Worm (Caenorhabditis elegans) whole organism, L1 larva: ENCODE data around the gene rev-1.
A peak's percentile ranks its signal among the peaks of the same experiment; 100 is the strongest.

Source experiments
- C34B4.2 ChIP-seq: sonication (generic microtip); optimal IDR thresholded peaks from 2 replicates; lab custom pipeline; 2017; ENCODE audit warnings: mild to moderate bottlenecking, missing genetic modification characterization, missing compliant biosample characterization
- alr-1 ChIP-seq: fragments of 200-800 bp; sonication (Bioruptor generic); optimal IDR thresholded peaks from 2 replicates; lab custom pipeline; 2018; ENCODE audit warnings: borderline replicate concordance, mild to moderate bottlenecking, missing genetic modification characterization, missing compliant biosample characterization
- aly-2 ChIP-seq: fragments of 150-350 bp; optimal IDR thresholded peaks from 2 replicates; lab custom pipeline; 2014; ENCODE audit warnings: missing biosample characterization, missing genetic modification characterization
- ceh-63 ChIP-seq: fragments of 200-800 bp; sonication (Bioruptor generic); optimal IDR thresholded peaks from 2 replicates; lab custom pipeline; 2018; ENCODE audit warnings: mild to moderate bottlenecking, missing genetic modification characterization, missing compliant biosample characterization
- ceh-82 ChIP-seq, 3 experiments: fragments of 150-350 bp in 1 of 3; sonication (generic microtip) in 2 of 3; optimal IDR thresholded peaks; 2 replicates each; lab custom pipeline; 2014 to 2017; ENCODE audit warnings: missing biosample characterization in 3 of 3, missing genetic modification characterization in 3 of 3
- ceh-88 ChIP-seq: fragments of 200-800 bp; sonication (Bioruptor generic); IDR thresholded peaks from 2 replicates; pipeline ENCODE4 v1.3.6; 2022; ENCODE audit warnings: missing genetic modification characterization, missing compliant biosample characterization
- ceh-90 ChIP-seq: sonication (generic microtip); optimal IDR thresholded peaks from 2 replicates; lab custom pipeline; 2016; ENCODE audit warnings: missing genetic modification characterization, missing compliant biosample characterization
- ces-1 ChIP-seq: fragments of 150-350 bp; optimal IDR thresholded peaks from 2 replicates; lab custom pipeline; 2014; ENCODE audit warnings: missing biosample characterization, missing genetic modification reagents, missing genetic modification characterization
- efl-1 ChIP-seq, 4 experiments: fragments of 150-350 bp; optimal IDR thresholded peaks in 3 of 4; peaks in 1 of 4; 1 replicate in 1 of 4; 2 replicates in 3 of 4; lab custom pipeline; 2014; ENCODE audit warnings: missing biosample characterization in 2 of 4, missing genetic modification characterization in 2 of 4, missing genetic modification reagents in 2 of 4
- egl-13 ChIP-seq: sonication (generic microtip); optimal IDR thresholded peaks from 2 replicates; lab custom pipeline; 2016; ENCODE audit warnings: missing genotype, missing genetic modification reagents, missing genetic modification characterization, missing compliant biosample characterization
- egl-27 ChIP-seq, 2 experiments: fragments of 150-350 bp in 1 of 2; sonication (generic microtip); optimal IDR thresholded peaks; 3 replicates each; lab custom pipeline; 2017 to 2018; ENCODE audit warnings: missing biosample characterization in 2 of 2, missing genetic modification characterization in 2 of 2, missing genetic modification reagents in 2 of 2
- elt-2 ChIP-seq: sonication (generic microtip); optimal IDR thresholded peaks from 2 replicates; lab custom pipeline; 2016; ENCODE audit warnings: missing genetic modification characterization, mild to moderate bottlenecking, inconsistent platforms, missing compliant biosample characterization, missing genetic modification reagents
- ets-5 ChIP-seq: fragments of 200-800 bp; sonication (Bioruptor generic); IDR thresholded peaks from 2 replicates; pipeline ENCODE4 v1.3.6; 2022; ENCODE audit warnings: missing genetic modification characterization, missing compliant biosample characterization
- fkh-4 ChIP-seq: sonication (generic microtip); optimal IDR thresholded peaks from 2 replicates; lab custom pipeline; 2016; ENCODE audit warnings: missing compliant biosample characterization, missing genetic modification characterization, borderline replicate concordance
- fkh-8 ChIP-seq: sonication (generic microtip); optimal IDR thresholded peaks from 2 replicates; lab custom pipeline; 2016; ENCODE audit warnings: mild to moderate bottlenecking, missing genetic modification characterization, missing compliant biosample characterization
- fos-1 ChIP-seq: fragments of 150-350 bp; optimal IDR thresholded peaks from 2 replicates; lab custom pipeline; 2014; ENCODE audit warnings: missing biosample characterization, missing genetic modification characterization
- hlh-17 ChIP-seq: fragments of 200-800 bp; sonication (Bioruptor generic); optimal IDR thresholded peaks from 2 replicates; lab custom pipeline; 2018; ENCODE audit warnings: missing genetic modification characterization, mild to moderate bottlenecking, missing compliant biosample characterization, moderate library complexity, borderline replicate concordance
- hlh-4 ChIP-seq: sonication (generic microtip); optimal IDR thresholded peaks from 2 replicates; lab custom pipeline; 2016; ENCODE audit warnings: mild to moderate bottlenecking, missing genetic modification characterization, missing compliant biosample characterization
- lin-13 ChIP-seq: fragments of 150-350 bp; optimal IDR thresholded peaks from 2 replicates; lab custom pipeline; 2014; ENCODE audit warnings: missing biosample characterization, missing genetic modification reagents, missing genetic modification characterization
- lin-15B ChIP-seq: fragments of 150-350 bp; sonication (generic microtip); optimal IDR thresholded peaks from 3 replicates; lab custom pipeline; 2014; ENCODE audit warnings: missing biosample characterization, missing genetic modification characterization
- lin-35 ChIP-seq, 2 experiments: fragments of 150-350 bp; optimal IDR thresholded peaks; 2 replicates each; lab custom pipeline; 2014; ENCODE audit warnings: missing biosample characterization in 2 of 2, missing genetic modification characterization in 2 of 2, missing genetic modification reagents in 2 of 2
- lir-3 ChIP-seq: sonication (generic microtip); optimal IDR thresholded peaks from 2 replicates; lab custom pipeline; 2016; ENCODE audit warnings: mild to moderate bottlenecking, missing genetic modification characterization, moderate library complexity, missing compliant biosample characterization; ENCODE audit not compliant: poor library complexity
- mab-9 ChIP-seq: fragments of 200-800 bp; sonication (Bioruptor generic); IDR thresholded peaks from 2 replicates; pipeline ENCODE4 v1.3.6; 2022; ENCODE audit warnings: missing genetic modification reagents, missing genetic modification characterization, missing compliant biosample characterization
- mef-2 ChIP-seq: fragments of 150-350 bp; optimal IDR thresholded peaks from 2 replicates; lab custom pipeline; 2014; ENCODE audit warnings: missing biosample characterization, missing genetic modification characterization
- nhr-11 ChIP-seq: fragments of 150-350 bp; optimal IDR thresholded peaks from 2 replicates; lab custom pipeline; 2014; ENCODE audit warnings: missing biosample characterization, missing genetic modification characterization
- nhr-12 ChIP-seq: sonication (generic microtip); optimal IDR thresholded peaks from 2 replicates; lab custom pipeline; 2017; ENCODE audit warnings: missing biosample characterization, missing genetic modification characterization
- nhr-237 ChIP-seq: fragments of 150-350 bp; optimal IDR thresholded peaks from 2 replicates; lab custom pipeline; 2014; ENCODE audit warnings: missing biosample characterization, missing genetic modification characterization
- nhr-28 ChIP-seq: fragments of 150-350 bp; optimal IDR thresholded peaks from 2 replicates; lab custom pipeline; 2014; ENCODE audit warnings: missing biosample characterization, missing genetic modification characterization
- nhr-47 ChIP-seq: sonication (generic microtip); optimal IDR thresholded peaks from 2 replicates; lab custom pipeline; 2016; ENCODE audit warnings: mild to moderate bottlenecking, missing genetic modification characterization, moderate library complexity, missing compliant biosample characterization
- nhr-71 ChIP-seq: sonication (generic microtip); optimal IDR thresholded peaks from 2 replicates; lab custom pipeline; 2016; ENCODE audit warnings: mild to moderate bottlenecking, missing genetic modification characterization, moderate library complexity, missing compliant biosample characterization
- nhr-76 ChIP-seq: sonication (generic microtip); optimal IDR thresholded peaks from 2 replicates; lab custom pipeline; 2017; ENCODE audit warnings: missing biosample characterization, missing genetic modification characterization
- nhr-85 ChIP-seq: sonication (generic microtip); peaks from one replicate; lab custom pipeline; 2016; ENCODE audit warnings: missing genetic modification characterization, inconsistent platforms, missing compliant biosample characterization
- nhr-90 ChIP-seq: sonication (generic microtip); optimal IDR thresholded peaks from 2 replicates; lab custom pipeline; 2016; ENCODE audit warnings: mild to moderate bottlenecking, missing genetic modification characterization, missing compliant biosample characterization; ENCODE audit not compliant: poor library complexity
- pag-3 ChIP-seq: sonication (generic microtip); optimal IDR thresholded peaks from 2 replicates; lab custom pipeline; 2017; ENCODE audit warnings: missing genetic modification characterization, mild to moderate bottlenecking, missing compliant biosample characterization, antibody characterized with exemption, borderline replicate concordance; ENCODE audit not compliant: insufficient read depth
- pqm-1 ChIP-seq: sonication (generic microtip); optimal IDR thresholded peaks from 3 replicates; lab custom pipeline; 2017; ENCODE audit warnings: missing biosample characterization, missing genetic modification characterization
- skn-1 ChIP-seq: fragments of 150-350 bp; optimal IDR thresholded peaks from 2 replicates; lab custom pipeline; 2014; ENCODE audit warnings: missing biosample characterization, missing genetic modification characterization
- snu-23 ChIP-seq: sonication (generic microtip); optimal IDR thresholded peaks from 2 replicates; lab custom pipeline; 2016; ENCODE audit warnings: missing genetic modification characterization, missing compliant biosample characterization
- sox-4 ChIP-seq: sonication (generic microtip); optimal IDR thresholded peaks from 2 replicates; lab custom pipeline; 2016; ENCODE audit warnings: missing genetic modification characterization, missing compliant biosample characterization
- sptf-1 ChIP-seq: fragments of 150-350 bp; optimal IDR thresholded peaks from 2 replicates; lab custom pipeline; 2014; ENCODE audit warnings: missing biosample characterization, missing genetic modification characterization
- swsn-7 ChIP-seq: sonication (generic microtip); optimal IDR thresholded peaks from 2 replicates; lab custom pipeline; 2016; ENCODE audit warnings: missing genetic modification characterization, missing compliant biosample characterization
- unc-130 ChIP-seq: fragments of 150-350 bp; optimal IDR thresholded peaks from 2 replicates; lab custom pipeline; 2017; ENCODE audit warnings: missing biosample characterization, missing genetic modification characterization, inconsistent platforms
- unc-30 ChIP-seq: sonication (generic microtip); optimal IDR thresholded peaks from 2 replicates; lab custom pipeline; 2017; ENCODE audit warnings: missing biosample characterization, missing genetic modification characterization
- zag-1 ChIP-seq: fragments of 150-350 bp; optimal IDR thresholded peaks from 2 replicates; lab custom pipeline; 2014; ENCODE audit warnings: missing biosample characterization, missing genetic modification characterization
- zip-4 ChIP-seq: fragments of 200-800 bp; sonication (Bioruptor generic); optimal IDR thresholded peaks from 2 replicates; lab custom pipeline; 2018; ENCODE audit warnings: mild to moderate bottlenecking, missing genetic modification characterization, moderate library complexity, missing compliant biosample characterization

Gene rev-1

DNA sequence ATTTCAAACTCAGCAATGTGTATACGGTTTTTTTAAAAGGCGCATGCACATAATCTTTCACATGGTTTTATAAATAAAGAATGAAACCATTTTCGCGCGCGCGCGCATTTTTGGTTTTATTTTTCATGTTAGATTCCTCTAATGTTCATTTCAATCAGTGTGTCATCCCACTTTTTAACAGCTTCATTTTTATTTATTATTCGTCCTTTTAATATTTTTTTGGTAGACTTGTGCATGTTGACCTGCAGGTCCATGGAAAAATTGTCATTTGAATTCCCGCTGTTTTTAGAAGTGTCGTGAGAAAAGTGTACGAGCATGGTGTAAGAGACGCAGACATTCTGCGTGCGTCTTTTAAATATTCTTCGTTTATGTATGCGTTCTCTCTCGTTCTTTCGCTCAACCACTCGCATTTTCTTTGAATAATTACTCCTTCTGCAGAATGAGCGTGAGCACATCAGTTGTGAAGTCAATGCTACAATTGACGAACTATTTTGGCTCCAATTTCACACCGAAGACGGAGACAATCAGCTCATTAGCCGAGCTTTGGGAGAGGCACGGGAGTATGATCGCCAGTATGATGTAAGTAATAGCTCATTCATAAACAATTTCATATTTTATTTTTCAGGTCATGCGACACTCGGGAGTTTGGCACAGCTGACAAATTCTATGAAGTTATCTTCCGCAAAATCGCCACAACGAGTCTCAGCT lies 40.0 kb upstream of the rev-1 start, which contains the start of gene lin-5 (continued):
- TF ChIP-seq efl-1 (optimal IDR thresholded peaks at IDR 0.05; lab: Kevin White, UChicago) (peak; percentile 5 to 89), efl-1 (GFP tag; optimal IDR thresholded peaks at IDR 0.05 in 1 of 2; lab: Kevin White, UChicago) (peak; percentile 87 to 97), nhr-71 (tag; lab: Kevin White, UChicago) (peak; percentile 58), snu-23 (peak; percentile 51), pqm-1 (tag; lab: Kevin White, UChicago) (no peak), fkh-8 (tag; lab: Kevin White, UChicago) (peak; percentile 74), egl-13 (tag; lab: Kevin White, UChicago) (peak; percentile 14), fos-1 (tag; lab: Kevin White, UChicago) (no peak), elt-2 (tag; lab: Kevin White, UChicago) (no peak), ceh-82 (tag; optimal IDR thresholded peaks at IDR 0.05; lab: Kevin White, UChicago) (peak in 2 of 3 experiments; percentile 29 to 76)

DNA sequence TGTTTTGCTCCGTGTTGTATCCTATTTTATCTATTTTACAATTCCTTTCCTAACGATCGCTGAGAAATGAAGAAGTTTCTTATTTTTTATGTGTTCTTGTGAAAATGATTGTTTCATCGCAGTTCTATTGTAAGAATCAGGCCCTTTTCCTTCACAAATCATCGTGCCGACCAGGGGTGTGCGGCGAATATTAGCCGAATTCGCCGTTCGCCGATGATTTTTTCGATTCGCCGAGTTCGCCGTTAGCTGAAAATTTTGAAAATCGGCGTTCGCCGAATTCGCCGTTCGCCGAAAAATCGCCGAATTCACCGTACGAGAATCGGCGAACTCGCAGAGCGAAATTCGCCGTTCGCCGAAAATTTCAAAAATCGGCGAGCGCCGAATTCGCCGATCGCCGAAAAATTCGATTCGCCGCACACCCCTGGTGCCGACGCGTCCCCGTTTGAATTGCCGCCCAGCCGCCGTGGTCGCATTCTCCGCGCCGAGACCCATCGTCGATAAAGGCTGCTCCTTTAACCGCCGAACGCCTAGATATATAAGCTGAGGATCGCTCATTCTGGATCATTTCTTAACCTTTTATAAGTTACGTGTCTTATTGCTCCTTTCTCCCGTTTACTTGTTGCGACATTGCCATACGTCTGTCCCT lies 36.8 kb upstream of the rev-1 start:
- TF ChIP-seq efl-1 (optimal IDR thresholded peaks at IDR 0.05; lab: Kevin White, UChicago) (peak in 1 of 2 experiments; percentile 23), efl-1 (GFP tag; optimal IDR thresholded peaks at IDR 0.05 in 1 of 2; lab: Kevin White, UChicago) (peak; percentile 54 to 89), egl-27 (tag; optimal IDR thresholded peaks at IDR 0.05; lab: Kevin White, UChicago) (no peak), mab-9 (GFP tag; lab: Robert Waterston, UW) (no peak), swsn-7 (no peak), nhr-11 (tag; lab: Kevin White, UChicago) (no peak), lin-15B (tag; lab: Kevin White, UChicago) (peak; percentile 19), ceh-82 (tag; optimal IDR thresholded peaks at IDR 0.05; lab: Kevin White, UChicago) (no peak), nhr-237 (tag; lab: Kevin White, UChicago) (no peak)

- no peak for TF ChIP-seq sox-4
- TF ChIP-seq nhr-47 (tag; lab: Kevin White, UChicago), result no peak
- TF ChIP-seq nhr-28 (tag; lab: Kevin White, UChicago), result no peak
- TF ChIP-seq lin-35 (GFP tag; optimal IDR thresholded peaks at IDR 0.05; lab: Kevin White, UChicago), result peak; percentile 46 to 66
- no peak for TF ChIP-seq nhr-90 (tag; lab: Kevin White, UChicago)
- no peak for TF ChIP-seq sptf-1 (tag; lab: Kevin White, UChicago)
- TF ChIP-seq snu-23, result peak; percentile 20
- no peak for TF ChIP-seq lin-13 (GFP tag; lab: Kevin White, UChicago)
- TF ChIP-seq ceh-88, result no peak
- no peak for TF ChIP-seq lir-3 (tag; lab: Kevin White, UChicago)
- no peak for TF ChIP-seq ces-1 (GFP tag; lab: Kevin White, UChicago)
- TF ChIP-seq nhr-76 (tag; lab: Kevin White, UChicago), result no peak
- TF ChIP-seq zip-4 (GFP tag; lab: Kevin White, UChicago), result no peak
- no peak for TF ChIP-seq C34B4.2 (tag; lab: Kevin White, UChicago)
- no peak for TF ChIP-seq mef-2 (tag; lab: Kevin White, UChicago)
- no peak for TF ChIP-seq hlh-4 (tag; lab: Kevin White, UChicago)
- no peak for TF ChIP-seq egl-27 (tag; optimal IDR thresholded peaks at IDR 0.05; lab: Kevin White, UChicago)
- TF ChIP-seq unc-130 (tag; lab: Kevin White, UChicago), result peak; percentile 9
- TF ChIP-seq aly-2 (tag; lab: Kevin White, UChicago), result no peak
- no peak for TF ChIP-seq nhr-12 (tag; lab: Kevin White, UChicago)
- TF ChIP-seq unc-30 (tag; lab: Kevin White, UChicago), result no peak
- peak; percentile 2 for TF ChIP-seq swsn-7
- no peak for TF ChIP-seq nhr-85 (tag; lab: Kevin White, UChicago)
- TF ChIP-seq alr-1 (tag; lab: Kevin White, UChicago), result no peak
- TF ChIP-seq zag-1 (tag; lab: Kevin White, UChicago), result no peak
- TF ChIP-seq fkh-4 (tag; lab: Kevin White, UChicago), result no peak
- TF ChIP-seq ceh-63 (GFP tag; lab: Kevin White, UChicago), result no peak
- TF ChIP-seq ets-5, result no peak
- TF ChIP-seq skn-1 (tag; lab: Kevin White, UChicago), result no peak
- TF ChIP-seq ceh-90 (tag; lab: Kevin White, UChicago), result no peak
- no peak for TF ChIP-seq nhr-11 (tag; lab: Kevin White, UChicago)
- peak; percentile 34 to 49 for TF ChIP-seq efl-1 (optimal IDR thresholded peaks at IDR 0.05; lab: Kevin White, UChicago)
- peak; percentile 58 to 93 for TF ChIP-seq efl-1 (GFP tag; optimal IDR thresholded peaks at IDR 0.05 in 1 of 2; lab: Kevin White, UChicago)
- no peak for TF ChIP-seq pag-3 (tag; lab: Kevin White, UChicago)
- no peak for TF ChIP-seq hlh-17 (GFP tag; lab: Kevin White, UChicago)
Observed at ce11 chrII:7864207-7864606, 36.2 kb upstream of the rev-1 start, which contains the start of gene ostb-1. ostb-1 (plus strand) TSS chrII:7864507.
